Worm (Caenorhabditis elegans) whole organism, L4/young adult: ENCODE results near the gene nas-39.
"Not testable (repeated sequence)": the region's sequence is repeated elsewhere in the genome, so short reads cannot be mapped to it uniquely, and the experiment has no call there.

Experiments used
- W03F9.2 ChIP-seq: fragments of 150-350 bp; optimal IDR thresholded peaks from 2 replicates; lab custom pipeline; 2014; ENCODE audit warnings: missing biosample characterization, missing genetic modification characterization
- dao-5 ChIP-seq: sonication (generic microtip); optimal IDR thresholded peaks from 2 replicates; lab custom pipeline; 2016; ENCODE audit warnings: missing genotype, missing genetic modification characterization, moderate library complexity, missing compliant biosample characterization
- him-1 ChIP-seq: sonication (generic microtip); optimal IDR thresholded peaks from 2 replicates; lab custom pipeline; 2016; ENCODE audit warnings: missing genotype, missing genetic modification reagents, missing genetic modification characterization, missing compliant biosample characterization

Gene nas-39

ce11 chrX:16505348-16505747 is 48.6 kb downstream of the nas-39 start, which contains the start of gene T25D1.3:
T25D1.3 (plus strand) TSS chrX:16505648.
- no peak for TF ChIP-seq him-1 (tag; lab: Kevin White, UChicago)
- TF ChIP-seq dao-5 = no peak
- no peak for TF ChIP-seq W03F9.2 (tag; lab: Kevin White, UChicago)

- TF ChIP-seq him-1 (tag; lab: Kevin White, UChicago); dao-5; W03F9.2 (tag; lab: Kevin White, UChicago): not testable (repeated sequence)
Observed at ce11 chrX:16515265-16515664, 58.5 kb downstream of the nas-39 start, which contains the start of gene T25D1.2. T25D1.2 (plus strand) TSS chrX:16515565.

- TF ChIP-seq him-1 (tag; lab: Kevin White, UChicago) (no peak), dao-5 (no peak), W03F9.2 (tag; lab: Kevin White, UChicago) (no peak)
Observed at ce11 chrX:16518771-16519170, 62.0 kb downstream of the nas-39 start.

ce11 chrX:16519517-16519916 is 62.8 kb downstream of the nas-39 start, which contains the start of gene T25D1.1:
T25D1.1 (plus strand) TSS chrX:16519817.
- TF ChIP-seq W03F9.2 (tag; lab: Kevin White, UChicago) = no peak
- TF ChIP-seq him-1 (tag; lab: Kevin White, UChicago) = no peak
- TF ChIP-seq dao-5 = no peak
